Worm (Caenorhabditis elegans) whole organism, L4 larva: ENCODE results near the gene K07C5.2.

ENCODE experiments used
- ZK546.5 ChIP-seq, 2 experiments: sonication (generic microtip); optimal IDR thresholded peaks; 2 replicates each; lab custom pipeline; 2017; ENCODE audit warnings: missing biosample characterization in 2 of 2, missing genetic modification characterization in 2 of 2
- ces-1 ChIP-seq: fragments of 150-350 bp; sonication (generic microtip); optimal IDR thresholded peaks from 4 replicates; lab custom pipeline; 2014; ENCODE audit warnings: missing biosample characterization, missing genetic modification reagents, missing genetic modification characterization
- dmd-9 ChIP-seq: fragments of 200-800 bp; sonication (Bioruptor generic); IDR thresholded peaks from 2 replicates; pipeline ENCODE4 v1.3.6; 2022; ENCODE audit warnings: missing genetic modification reagents, missing genetic modification characterization, missing compliant biosample characterization
- dpl-1 ChIP-seq: fragments of 150-350 bp; optimal IDR thresholded peaks from 2 replicates; lab custom pipeline; 2014; ENCODE audit warnings: missing biosample characterization, missing genetic modification reagents, missing genetic modification characterization
- fkh-10 ChIP-seq: fragments of 150-350 bp; optimal IDR thresholded peaks from 2 replicates; lab custom pipeline; 2014; ENCODE audit warnings: missing biosample characterization, missing genetic modification reagents, missing genetic modification characterization
- fos-1 ChIP-seq: fragments of 150-350 bp; optimal IDR thresholded peaks from 2 replicates; lab custom pipeline; 2014; ENCODE audit warnings: missing biosample characterization, missing genetic modification characterization
- hif-1 ChIP-seq, 2 experiments: sonication (generic microtip); optimal IDR thresholded peaks; 2 replicates each; lab custom pipeline; 2016 to 2017; ENCODE audit warnings: missing compliant biosample characterization in 2 of 2, missing genetic modification characterization in 2 of 2, missing genetic modification reagents in 2 of 2, missing genotype in 2 of 2, mild to moderate bottlenecking in 1 of 2
- madf-5 ChIP-seq, 2 experiments: fragments of 200-800 bp; sonication (Bioruptor generic); IDR thresholded peaks; 2 replicates each; pipeline ENCODE4 v1.3.6; 2022; ENCODE audit warnings: missing compliant biosample characterization in 2 of 2, missing genetic modification characterization in 2 of 2
- mdt-29 ChIP-seq: fragments of 200-800 bp; sonication (Bioruptor generic); IDR thresholded peaks from 2 replicates; pipeline ENCODE4 v1.3.6; 2022; ENCODE audit warnings: missing genetic modification reagents, missing genetic modification characterization, missing compliant biosample characterization
- nhr-77 ChIP-seq: fragments of 150-350 bp; optimal IDR thresholded peaks from 2 replicates; lab custom pipeline; 2014; ENCODE audit warnings: missing biosample characterization, missing genetic modification characterization
- zip-2 ChIP-seq: fragments of 150-350 bp; optimal IDR thresholded peaks from 2 replicates; lab custom pipeline; 2014; ENCODE audit warnings: missing biosample characterization, missing genetic modification characterization

- no peak for TF ChIP-seq ZK546.5 (tag; optimal IDR thresholded peaks at IDR 0.05; lab: Kevin White, UChicago)
- no peak for TF ChIP-seq nhr-77 (tag; lab: Kevin White, UChicago)
- no peak for TF ChIP-seq madf-5 (GFP tag; IDR thresholded peaks at IDR 0.05; lab: Robert Waterston, UW)
- no peak for TF ChIP-seq dmd-9 (GFP tag; lab: Robert Waterston, UW)
- TF ChIP-seq hif-1 (tag; optimal IDR thresholded peaks at IDR 0.05; lab: Kevin White, UChicago), result no peak
- no peak for TF ChIP-seq ces-1 (GFP tag; lab: Kevin White, UChicago)
- TF ChIP-seq fos-1 (tag; lab: Kevin White, UChicago), result no peak
- no peak for TF ChIP-seq zip-2
- no peak for TF ChIP-seq fkh-10 (GFP tag; lab: Kevin White, UChicago)
- no peak for TF ChIP-seq mdt-29 (GFP tag; lab: Robert Waterston, UW)
- no peak for TF ChIP-seq dpl-1 (GFP tag; lab: Kevin White, UChicago)
Measured at ce11 chrV:10360186-10360585, 20.9 kb downstream of the K07C5.2 start.
